Worm (Caenorhabditis elegans) whole organism, L4 larva: ENCODE data around the gene mam-6.

Experiments
- D1046.2 ChIP-seq: fragments of 200-800 bp; sonication (Bioruptor generic); IDR thresholded peaks from 2 replicates; pipeline ENCODE4 v1.3.6; 2022; ENCODE audit warnings: missing genetic modification characterization, missing compliant biosample characterization
- F37D6.2 ChIP-seq: sonication (generic microtip); optimal IDR thresholded peaks from 2 replicates; lab custom pipeline; 2016; ENCODE audit warnings: mild to moderate bottlenecking, missing genetic modification characterization, missing compliant biosample characterization
- F49E8.2 ChIP-seq: sonication (generic microtip); optimal IDR thresholded peaks from 2 replicates; lab custom pipeline; 2016; ENCODE audit warnings: missing compliant biosample characterization, mild to moderate bottlenecking, missing genetic modification characterization, borderline replicate concordance
- R02D3.7 ChIP-seq: fragments of 150-350 bp; sonication (generic microtip); optimal IDR thresholded peaks from 3 replicates; lab custom pipeline; 2014; ENCODE audit warnings: missing biosample characterization, missing genetic modification characterization
- T20F7.1 ChIP-seq: fragments of 200-800 bp; sonication (Bioruptor generic); optimal IDR thresholded peaks from 2 replicates; lab custom pipeline; 2018; ENCODE audit warnings: mild to moderate bottlenecking, missing genetic modification characterization, missing compliant biosample characterization
- Y48G9A.11 ChIP-seq: fragments of 200-800 bp; sonication (Bioruptor generic); IDR thresholded peaks from 2 replicates; pipeline ENCODE4 v1.3.6; 2022; ENCODE audit warnings: missing genetic modification reagents, missing genetic modification characterization, missing compliant biosample characterization
- Y75B8A.6 ChIP-seq: fragments of 200-800 bp; sonication (Bioruptor generic); IDR thresholded peaks from 2 replicates; pipeline ENCODE4 v1.3.6; 2022; ENCODE audit warnings: missing genetic modification reagents, missing genetic modification characterization, missing compliant biosample characterization
- ZK546.5 ChIP-seq, 2 experiments: sonication (generic microtip); optimal IDR thresholded peaks; 2 replicates each; lab custom pipeline; 2017; ENCODE audit warnings: missing biosample characterization in 2 of 2, missing genetic modification characterization in 2 of 2
- aha-1 ChIP-seq: fragments of 150-350 bp; peaks from one replicate; lab custom pipeline; 2014; ENCODE audit warnings: missing biosample characterization, missing genetic modification characterization
- aly-2 ChIP-seq: sonication (generic microtip); optimal IDR thresholded peaks from 2 replicates; lab custom pipeline; 2018; ENCODE audit warnings: missing biosample characterization, missing genetic modification characterization
- ama-1 ChIP-seq: fragments of 150-350 bp; optimal IDR thresholded peaks from 2 replicates; lab custom pipeline; 2014; ENCODE audit warnings: inconsistent platforms, mixed read lengths
- attf-4 ChIP-seq: sonication (generic microtip); optimal IDR thresholded peaks from 3 replicates; lab custom pipeline; 2017; ENCODE audit warnings: missing biosample characterization, missing genetic modification characterization
- ceh-28 ChIP-seq: fragments of 150-350 bp; optimal IDR thresholded peaks from 2 replicates; lab custom pipeline; 2014; ENCODE audit warnings: missing biosample characterization, missing genetic modification reagents, missing genetic modification characterization
- ceh-32 ChIP-seq: sonication (generic microtip); optimal IDR thresholded peaks from 2 replicates; lab custom pipeline; 2016; ENCODE audit warnings: mild to moderate bottlenecking, missing genetic modification characterization, missing compliant biosample characterization; ENCODE audit not compliant: poor library complexity
- ceh-44 ChIP-seq: fragments of 200-800 bp; sonication (Bioruptor generic); IDR thresholded peaks from 2 replicates; pipeline ENCODE4 v1.3.6; 2022; ENCODE audit warnings: missing genetic modification reagents, missing genetic modification characterization, missing compliant biosample characterization
- ces-1 ChIP-seq: fragments of 150-350 bp; sonication (generic microtip); optimal IDR thresholded peaks from 4 replicates; lab custom pipeline; 2014; ENCODE audit warnings: missing biosample characterization, missing genetic modification reagents, missing genetic modification characterization
- cey-2 ChIP-seq: sonication (generic microtip); optimal IDR thresholded peaks from 3 replicates; lab custom pipeline; 2017; ENCODE audit warnings: missing genetic modification characterization, mild to moderate bottlenecking, missing compliant biosample characterization, antibody characterized with exemption, borderline replicate concordance; ENCODE audit not compliant: insufficient read depth
- ctbp-1 ChIP-seq: fragments of 200-800 bp; sonication (Bioruptor generic); IDR thresholded peaks from 2 replicates; pipeline ENCODE4 v1.3.6; 2022; ENCODE audit warnings: missing genetic modification reagents, missing genetic modification characterization, missing compliant biosample characterization
- daf-12 ChIP-seq: fragments of 150-350 bp; optimal IDR thresholded peaks from 2 replicates; lab custom pipeline; 2014; ENCODE audit warnings: missing biosample characterization, missing genetic modification reagents, missing genetic modification characterization
- daf-16 ChIP-seq, 3 experiments: sonication (generic microtip); optimal IDR thresholded peaks; 2 replicates each; lab custom pipeline; 2016 to 2017; ENCODE audit warnings: missing genetic modification characterization in 3 of 3, missing genetic modification reagents in 3 of 3, mild to moderate bottlenecking in 2 of 3, missing compliant biosample characterization in 2 of 3, missing biosample characterization in 1 of 3, moderate library complexity in 1 of 3
- daf-19 ChIP-seq: fragments of 200-800 bp; sonication (Bioruptor generic); conservative IDR thresholded peaks from 2 replicates; pipeline ENCODE4 v1.3.6; 2022; ENCODE audit warnings: missing genetic modification characterization, missing compliant biosample characterization
- daf-8 ChIP-seq: fragments of 200-800 bp; sonication (Bioruptor generic); IDR thresholded peaks from 2 replicates; pipeline ENCODE4 v1.3.6; 2022; ENCODE audit warnings: missing genetic modification characterization, missing compliant biosample characterization
- dmd-6 ChIP-seq: fragments of 200-800 bp; sonication (Bioruptor generic); IDR thresholded peaks from 2 replicates; pipeline ENCODE4 v1.3.6; 2022; ENCODE audit warnings: missing genetic modification reagents, missing genetic modification characterization, missing compliant biosample characterization
- dmd-8 ChIP-seq: fragments of 200-800 bp; sonication (Bioruptor generic); IDR thresholded peaks from 2 replicates; pipeline ENCODE4 v1.3.6; 2022; ENCODE audit warnings: missing genetic modification characterization, missing compliant biosample characterization
- dpl-1 ChIP-seq: fragments of 150-350 bp; optimal IDR thresholded peaks from 2 replicates; lab custom pipeline; 2014; ENCODE audit warnings: missing biosample characterization, missing genetic modification reagents, missing genetic modification characterization
- duxl-1 ChIP-seq: sonication (generic microtip); optimal IDR thresholded peaks from 2 replicates; lab custom pipeline; 2016; ENCODE audit warnings: mild to moderate bottlenecking, missing genetic modification characterization, moderate library complexity, missing compliant biosample characterization; ENCODE audit not compliant: poor library complexity
- egl-27 ChIP-seq: sonication (generic microtip); optimal IDR thresholded peaks from 3 replicates; lab custom pipeline; 2017; ENCODE audit warnings: missing biosample characterization, missing genetic modification reagents, missing genetic modification characterization
- gei-8 ChIP-seq: fragments of 200-800 bp; sonication (Bioruptor generic); optimal IDR thresholded peaks from 2 replicates; lab custom pipeline; 2018; ENCODE audit warnings: mild to moderate bottlenecking, missing genetic modification characterization, missing compliant biosample characterization
- hlh-11 ChIP-seq: fragments of 200-800 bp; sonication (Bioruptor generic); optimal IDR thresholded peaks from 2 replicates; lab custom pipeline; 2018; ENCODE audit warnings: mild to moderate bottlenecking, missing genetic modification characterization, missing compliant biosample characterization
- hlh-30 ChIP-seq: sonication (generic microtip); optimal IDR thresholded peaks from 2 replicates; lab custom pipeline; 2017; ENCODE audit warnings: antibody characterized with exemption, mild to moderate bottlenecking, missing genetic modification characterization, missing compliant biosample characterization; ENCODE audit not compliant: insufficient read depth
- jun-1 ChIP-seq: fragments of 150-350 bp; optimal IDR thresholded peaks from 2 replicates; lab custom pipeline; 2014; ENCODE audit warnings: missing biosample characterization, missing genetic modification reagents, missing genetic modification characterization
- lin-13 ChIP-seq: fragments of 150-350 bp; optimal IDR thresholded peaks from 2 replicates; lab custom pipeline; 2014; ENCODE audit warnings: missing biosample characterization, missing genetic modification reagents, missing genetic modification characterization
- lin-29 ChIP-seq: fragments of 200-800 bp; sonication (Bioruptor generic); IDR thresholded peaks from 2 replicates; pipeline ENCODE4 v1.3.6; 2022; ENCODE audit warnings: missing genetic modification reagents, missing genetic modification characterization, missing compliant biosample characterization
- lin-38 ChIP-seq: fragments of 200-800 bp; sonication (Bioruptor generic); IDR thresholded peaks from 2 replicates; pipeline ENCODE4 v1.3.6; 2022; ENCODE audit warnings: missing genetic modification reagents, missing genetic modification characterization, missing compliant biosample characterization
- mxl-3 ChIP-seq: fragments of 200-800 bp; sonication (Bioruptor generic); optimal IDR thresholded peaks from 2 replicates; lab custom pipeline; 2018; ENCODE audit warnings: mild to moderate bottlenecking, missing genetic modification characterization, missing compliant biosample characterization
- nhr-10 ChIP-seq: fragments of 150-350 bp; optimal IDR thresholded peaks from 2 replicates; lab custom pipeline; 2014; ENCODE audit warnings: missing biosample characterization, missing genetic modification characterization
- nhr-111 ChIP-seq: fragments of 200-800 bp; sonication (Bioruptor generic); optimal IDR thresholded peaks from 2 replicates; lab custom pipeline; 2018; ENCODE audit warnings: mild to moderate bottlenecking, missing genetic modification characterization, missing compliant biosample characterization
- nhr-48 ChIP-seq: sonication (generic microtip); optimal IDR thresholded peaks from 2 replicates; lab custom pipeline; 2016; ENCODE audit warnings: mild to moderate bottlenecking, missing genetic modification characterization, missing compliant biosample characterization
- nhr-76 ChIP-seq: fragments of 150-350 bp; optimal IDR thresholded peaks from 2 replicates; lab custom pipeline; 2014; ENCODE audit warnings: missing biosample characterization, missing genetic modification characterization
- sdz-12 ChIP-seq: fragments of 200-800 bp; sonication (Bioruptor generic); optimal IDR thresholded peaks from 2 replicates; lab custom pipeline; 2018; ENCODE audit warnings: mild to moderate bottlenecking, missing genetic modification characterization, missing compliant biosample characterization
- set-16 ChIP-seq: fragments of 200-800 bp; sonication (Bioruptor generic); IDR thresholded peaks from 2 replicates; pipeline ENCODE4 v1.3.6; 2022; ENCODE audit warnings: missing genetic modification reagents, missing genetic modification characterization, missing compliant biosample characterization
- skn-1 ChIP-seq: fragments of 150-350 bp; optimal IDR thresholded peaks from 2 replicates; lab custom pipeline; 2014; ENCODE audit warnings: missing biosample characterization, missing genetic modification characterization
- snpc-1.2 ChIP-seq: fragments of 200-800 bp; sonication (Bioruptor generic); IDR thresholded peaks from 2 replicates; pipeline ENCODE4 v1.3.6; 2022; ENCODE audit warnings: missing genetic modification reagents, missing genetic modification characterization, missing compliant biosample characterization
- unc-130 ChIP-seq: sonication (generic microtip); optimal IDR thresholded peaks from 2 replicates; lab custom pipeline; 2016; ENCODE audit warnings: missing genetic modification reagents, missing genetic modification characterization, missing compliant biosample characterization
- unc-62 ChIP-seq, 3 experiments: fragments of 150-350 bp in 1 of 3; sonication (generic microtip); optimal IDR thresholded peaks in 2 of 3; peaks in 1 of 3; 1 replicate in 1 of 3; 2 replicates in 2 of 3; lab custom pipeline; 2014 to 2017; ENCODE audit warnings: missing biosample characterization in 3 of 3, missing genetic modification characterization in 3 of 3, missing genetic modification reagents in 3 of 3, missing genotype in 1 of 3
- vab-7 ChIP-seq: fragments of 200-800 bp; sonication (Bioruptor generic); IDR thresholded peaks from 2 replicates; pipeline ENCODE4 v1.3.6; 2022; ENCODE audit warnings: missing genetic modification reagents, missing genetic modification characterization, missing compliant biosample characterization
- zag-1 ChIP-seq: fragments of 150-350 bp; optimal IDR thresholded peaks from 2 replicates; lab custom pipeline; 2014; ENCODE audit warnings: missing biosample characterization, missing genetic modification characterization
- ztf-11 ChIP-seq: fragments of 150-350 bp; optimal IDR thresholded peaks from 2 replicates; lab custom pipeline; 2014; ENCODE audit warnings: missing biosample characterization, missing genetic modification characterization

Gene mam-6

ce11 chrX:15078276-15078675, 9.1 kb upstream of the mam-6 start:
- TF ChIP-seq R02D3.7 (tag; lab: Kevin White, UChicago) = no peak
- TF ChIP-seq aha-1 (tag; lab: Kevin White, UChicago) = peak; percentile 98

ce11 chrX:15077597-15078261, 8.6 kb upstream of the mam-6 start, which contains the start of the genes H40L08.8, H40L08.2 and H40L08.7:
TSS of gene H40L08.8 (minus strand) at chrX:15077633.
TSS of gene H40L08.2 (minus strand) at chrX:15077744.
TSS of gene H40L08.7 (minus strand) at chrX:15077744.
- no peak for TF ChIP-seq egl-27
- peak in 1 of 2 experiments; percentile 72 for TF ChIP-seq unc-62 (GFP tag; optimal IDR thresholded peaks at IDR 0.05 in 1 of 2; lab: Kevin White, UChicago)
- TF ChIP-seq unc-62 (tag; optimal IDR thresholded peaks at IDR 0.05; lab: Kevin White, UChicago) = no peak
- TF ChIP-seq dmd-8 = no peak
- TF ChIP-seq skn-1 (tag; lab: Kevin White, UChicago) = no peak
- peak; percentile 45 for TF ChIP-seq mxl-3
- peak; percentile 63 for TF ChIP-seq nhr-48 (tag; lab: Kevin White, UChicago)
- TF ChIP-seq gei-8 (GFP tag; lab: Kevin White, UChicago) = no peak
- TF ChIP-seq jun-1 = no peak
- TF ChIP-seq nhr-10 (tag; lab: Kevin White, UChicago) = no peak
- TF ChIP-seq hlh-11 (tag; lab: Kevin White, UChicago) = peak; percentile 49
- TF ChIP-seq unc-130 (GFP tag; lab: Kevin White, UChicago) = no peak
- TF ChIP-seq hlh-30 (tag; lab: Kevin White, UChicago) = peak; percentile 56
- TF ChIP-seq daf-8 (GFP tag; lab: Robert Waterston, UW) = no peak
- no peak for TF ChIP-seq ceh-32 (tag; lab: Kevin White, UChicago)
- no peak for TF ChIP-seq lin-38 (GFP tag; lab: Robert Waterston, UW)
- no peak for TF ChIP-seq lin-13
- no peak for TF ChIP-seq lin-29 (GFP tag; lab: Robert Waterston, UW)
- no peak for TF ChIP-seq attf-4 (tag; lab: Kevin White, UChicago)
- no peak for TF ChIP-seq ZK546.5 (tag; optimal IDR thresholded peaks at IDR 0.05; lab: Kevin White, UChicago)
- no peak for TF ChIP-seq T20F7.1 (GFP tag; lab: Kevin White, UChicago)
- TF ChIP-seq ctbp-1 = no peak
- TF ChIP-seq D1046.2 (GFP tag; lab: Robert Waterston, UW) = no peak
- TF ChIP-seq zag-1 (tag; lab: Kevin White, UChicago) = no peak
- TF ChIP-seq vab-7 (GFP tag; lab: Robert Waterston, UW) = no peak
- no peak for TF ChIP-seq R02D3.7 (tag; lab: Kevin White, UChicago)
- no peak for TF ChIP-seq nhr-111 (GFP tag; lab: Kevin White, UChicago)
- no peak for TF ChIP-seq aly-2 (tag; lab: Kevin White, UChicago)
- TF ChIP-seq duxl-1 (tag; lab: Kevin White, UChicago) = no peak
- no peak for TF ChIP-seq cey-2
- TF ChIP-seq F37D6.2 (tag; lab: Kevin White, UChicago) = no peak
- TF ChIP-seq F49E8.2 = no peak
- TF ChIP-seq ceh-44 (GFP tag; lab: Robert Waterston, UW) = no peak
- TF ChIP-seq sdz-12 = no peak
- TF ChIP-seq ceh-28 (tag; lab: Kevin White, UChicago) = no peak
- TF ChIP-seq snpc-1.2 (GFP tag; lab: Robert Waterston, UW) = no peak
- TF ChIP-seq daf-19 (GFP tag; lab: Robert Waterston, UW) = no peak
- no peak for TF ChIP-seq daf-12 (tag; lab: Kevin White, UChicago)
- peak; percentile 97 for TF ChIP-seq ama-1 (lab: Kevin White, UChicago)
- TF ChIP-seq nhr-76 (tag; lab: Kevin White, UChicago) = no peak
- no peak for TF ChIP-seq dpl-1 (GFP tag; lab: Kevin White, UChicago)
- TF ChIP-seq dmd-6 (GFP tag; lab: Robert Waterston, UW) = peak; percentile 16; the same call in 1 of the 2 replicates
- no peak for TF ChIP-seq Y48G9A.11 (GFP tag; lab: Robert Waterston, UW)
- no peak for TF ChIP-seq Y75B8A.6 (GFP tag; lab: Robert Waterston, UW)
- no peak for TF ChIP-seq ces-1
- TF ChIP-seq daf-16 (GFP tag; optimal IDR thresholded peaks at IDR 0.05; lab: Kevin White, UChicago) = no peak
- no peak for TF ChIP-seq daf-16 (tag; optimal IDR thresholded peaks at IDR 0.05; lab: Kevin White, UChicago)
- TF ChIP-seq ztf-11 (tag; lab: Kevin White, UChicago) = no peak
- TF ChIP-seq set-16 (GFP tag; lab: Robert Waterston, UW) = no peak
